Fruit fly (Drosophila melanogaster): Measurements from ENCODE around the gene CG2200.

CG2200 gene

DNA sequence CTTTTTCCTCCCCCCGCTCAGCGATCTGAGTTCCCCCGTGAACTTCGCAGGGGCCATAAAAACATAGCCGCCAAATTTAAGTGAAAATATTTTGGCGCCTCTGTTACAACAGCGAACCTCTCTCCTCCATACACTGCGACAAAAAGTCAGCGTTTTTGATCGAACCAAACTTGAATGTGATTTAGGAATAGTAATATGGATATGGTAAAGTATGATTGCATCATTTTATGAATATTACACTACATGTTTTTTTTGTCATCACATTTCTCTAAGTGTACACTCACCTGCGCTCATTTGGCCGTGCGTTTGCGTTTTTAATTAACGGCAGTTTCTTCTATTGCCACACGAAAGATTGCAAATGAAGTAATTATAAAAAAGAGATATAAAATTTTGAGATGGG is 41.6 kb downstream of the CG2200 start (continued):
- TF ChIP-seq CG42726 (GFP tag; IDR thresholded peaks at IDR 0.05; ENCODE audit: partially characterized antibody) (no peak), cad (GFP tag; optimal IDR thresholded peaks at IDR 0.05) (no peak), org-1 (GFP tag; optimal IDR thresholded peaks at IDR 0.05) (peak; percentile 34), ase (GFP tag; IDR thresholded peaks at IDR 0.05) (peak; percentile 62; the same call in 1 of the 3 replicates), CG16863 (GFP tag; optimal IDR thresholded peaks at IDR 0.05) (peak; percentile 32), CG3847 (GFP tag; IDR thresholded peaks at IDR 0.05) (no peak), Xbp1 (GFP tag; optimal IDR thresholded peaks at IDR 0.05) (peak; percentile 69), CG10321 (GFP tag; IDR thresholded peaks at IDR 0.05) (no peak), tna (GFP tag; IDR thresholded peaks at IDR 0.05; ENCODE audit: partially characterized antibody) (no peak), Pdp1 (GFP tag; optimal IDR thresholded peaks at IDR 0.05) (peak; percentile 33 to 44), chif (GFP tag; optimal IDR thresholded peaks at IDR 0.05) (peak; percentile 42 to 56), Camta (GFP tag; optimal IDR thresholded peaks at IDR 0.05) (peak; percentile 25), CG16813 (GFP tag; IDR thresholded peaks at IDR 0.05; ENCODE audit: partially characterized antibody) (no peak), CG3281 (GFP tag; optimal IDR thresholded peaks at IDR 0.05) (no peak), D19A (tag; optimal IDR thresholded peaks at IDR 0.05) (peak; percentile 28), CG2199 (GFP tag; IDR thresholded peaks at IDR 0.05) (no peak), CG2120 (GFP tag; optimal IDR thresholded peaks at IDR 0.05) (peak; percentile 24), CG8478 (optimal IDR thresholded peaks at IDR 0.05) (no peak), Sox100B (GFP tag; optimal IDR thresholded peaks at IDR 0.05) (peak; percentile 57), CG9876 (GFP tag; optimal IDR thresholded peaks at IDR 0.05) (no peak), CG11398 (GFP tag; optimal IDR thresholded peaks at IDR 0.05) (peak; percentile 13), CG5180 (GFP tag; optimal IDR thresholded peaks at IDR 0.05) (peak; percentile 50), CG18599 (GFP tag; optimal IDR thresholded peaks at IDR 0.05) (peak; percentile 31), MBD-R2 (GFP tag; IDR thresholded peaks at IDR 0.05) (peak; percentile 24; the same call in 1 of the 2 replicates), Fer2 (tag; optimal IDR thresholded peaks at IDR 0.05) (no peak), Doc2 (GFP tag; IDR thresholded peaks at IDR 0.05) (0 out of 2 replicates have a peak, but pooled peaks have one; percentile 33), CG6254 (GFP tag; optimal IDR thresholded peaks at IDR 0.05) (peak; percentile 9), toy (GFP tag; IDR thresholded peaks at IDR 0.05) (no peak), CG7963 (GFP tag; IDR thresholded peaks at IDR 0.05; ENCODE audit: partially characterized antibody) (no peak), CG4820 (GFP tag; optimal IDR thresholded peaks at IDR 0.05) (peak; percentile 62), nau (GFP tag; optimal IDR thresholded peaks at IDR 0.05) (peak; percentile 33), CG2875 (GFP tag; optimal IDR thresholded peaks at IDR 0.05) (peak; percentile 45), Hr51 (GFP tag; optimal IDR thresholded peaks at IDR 0.05) (peak; percentile 41 to 81), stwl (tag; optimal IDR thresholded peaks at IDR 0.05) (no peak), sna (GFP tag; IDR thresholded peaks at IDR 0.05; ENCODE audit: partially characterized antibody) (no peak), sima (GFP tag; optimal IDR thresholded peaks at IDR 0.05) (no peak), CG2116 (GFP tag; optimal IDR thresholded peaks at IDR 0.05) (no peak), CG1832 (GFP tag; optimal IDR thresholded peaks at IDR 0.05) (no peak), CG11695 (GFP tag; IDR thresholded peaks at IDR 0.05) (peak; percentile 54; the same call in 1 of the 3 replicates), CG4282 (GFP tag; optimal IDR thresholded peaks at IDR 0.05) (no peak), az2 (GFP tag; optimal IDR thresholded peaks at IDR 0.05) (peak; percentile 60), lab (GFP tag; optimal IDR thresholded peaks at IDR 0.05) (peak; percentile 69), lov (optimal IDR thresholded peaks at IDR 0.05) (no peak), lov (GFP tag; IDR thresholded peaks at IDR 0.05) (no peak), CG14860 (GFP tag; IDR thresholded peaks at IDR 0.05; ENCODE audit: partially characterized antibody) (no peak), Bteb2 (GFP tag; optimal IDR thresholded peaks at IDR 0.05) (no peak), Hr3 (GFP tag; optimal IDR thresholded peaks at IDR 0.05) (peak; percentile 51), twi (tag; optimal IDR thresholded peaks at IDR 0.05) (no peak), CG9797 (GFP tag; optimal IDR thresholded peaks at IDR 0.05) (no peak), gsb (GFP tag; IDR thresholded peaks at IDR 0.05) (no peak), sisA (GFP tag; IDR thresholded peaks at IDR 0.05) (peak; percentile 72)

All from whole organism, embryonic.